Fruit fly (Drosophila melanogaster): ENCODE data around the gene Prosbeta7.
A peak's percentile ranks its signal among the peaks of the same experiment; 100 is the strongest.

Gene Prosbeta7

DNA sequence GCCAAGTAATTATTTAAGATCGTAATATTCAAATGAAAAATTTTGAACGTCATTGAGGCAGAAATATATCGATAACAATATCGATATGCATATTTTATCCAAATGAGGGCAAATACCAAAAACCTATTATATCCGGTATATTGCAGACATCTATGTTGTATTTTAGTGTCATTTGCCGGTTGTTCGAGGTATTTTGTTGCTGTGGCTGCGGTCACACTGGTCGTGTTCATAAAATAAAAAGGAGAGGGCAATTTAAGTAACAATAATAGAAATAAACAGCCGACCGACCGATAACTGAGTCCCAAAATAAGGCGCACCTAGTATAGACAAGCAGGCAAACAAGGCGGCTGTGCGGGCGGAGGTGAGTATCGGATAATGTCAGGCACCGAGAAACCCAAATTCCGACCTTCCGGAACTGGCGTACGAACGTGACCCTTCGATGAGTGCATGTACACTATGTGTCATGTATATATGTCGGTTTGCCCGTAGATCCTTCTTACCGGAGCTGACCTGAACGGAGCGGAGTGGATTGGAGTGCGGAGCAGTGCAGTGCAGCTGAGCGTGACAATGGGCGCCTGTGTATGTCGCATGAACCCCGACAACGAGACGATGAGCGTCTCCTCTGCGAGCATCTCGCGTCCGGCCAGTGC, 35.7 kb upstream of the Prosbeta7 start, which contains the start of gene CG1172:
TSS of gene CG1172 (plus strand) at position 181 of the 650 bp plus-strand sequence.
- TF ChIP-seq Mio (GFP tag; optimal IDR thresholded peaks at IDR 0.05) (no peak), Hr83 (GFP tag; optimal IDR thresholded peaks at IDR 0.05; ENCODE audit: poor library complexity, severe bottlenecking) (no peak), psq (GFP tag; optimal IDR thresholded peaks at IDR 0.05) (no peak), Myc (optimal IDR thresholded peaks at IDR 0.05) (no peak), tai (GFP tag; optimal IDR thresholded peaks at IDR 0.05) (no peak), Sp1 (GFP tag; optimal IDR thresholded peaks at IDR 0.05) (no peak), h (GFP tag; optimal IDR thresholded peaks at IDR 0.05) (peak; percentile 18), HLH106 (tag; optimal IDR thresholded peaks at IDR 0.05) (peak; percentile 8), OdsH (GFP tag; optimal IDR thresholded peaks at IDR 0.05) (peak; percentile 12), CG9705 (GFP tag; optimal IDR thresholded peaks at IDR 0.05) (peak; percentile 12)

- TF ChIP-seq brk (GFP tag; optimal IDR thresholded peaks at IDR 0.05) = no peak
- TF ChIP-seq sv (GFP tag; optimal IDR thresholded peaks at IDR 0.05) = no peak
- peak in 1 of 2 experiments; percentile 1 for TF ChIP-seq dl (GFP tag; optimal IDR thresholded peaks at IDR 0.05; ENCODE audit: insufficient read depth in 1 of 2, partially characterized antibody in 2 of 2)
- peak; percentile 31 for TF ChIP-seq Dif (GFP tag; optimal IDR thresholded peaks at IDR 0.05; ENCODE audit: partially characterized antibody)
- no peak for TF ChIP-seq foxo (GFP tag; optimal IDR thresholded peaks at IDR 0.05)
- TF ChIP-seq Rel (GFP tag; optimal IDR thresholded peaks at IDR 0.05) = no peak
- peak; percentile 14 for TF ChIP-seq Rel (tag; optimal IDR thresholded peaks at IDR 0.05)
- peak; percentile 6 for TF ChIP-seq Vsx2 (GFP tag; optimal IDR thresholded peaks at IDR 0.05; ENCODE audit: partially characterized antibody)
- no peak for TF ChIP-seq tai (GFP tag; optimal IDR thresholded peaks at IDR 0.05)
Measured at dm6 chr3R:5392621-5393020, 34.5 kb upstream of the Prosbeta7 start, which contains the start of gene kkv. Gene kkv (minus strand): TSS chr3R:5392866.

DNA sequence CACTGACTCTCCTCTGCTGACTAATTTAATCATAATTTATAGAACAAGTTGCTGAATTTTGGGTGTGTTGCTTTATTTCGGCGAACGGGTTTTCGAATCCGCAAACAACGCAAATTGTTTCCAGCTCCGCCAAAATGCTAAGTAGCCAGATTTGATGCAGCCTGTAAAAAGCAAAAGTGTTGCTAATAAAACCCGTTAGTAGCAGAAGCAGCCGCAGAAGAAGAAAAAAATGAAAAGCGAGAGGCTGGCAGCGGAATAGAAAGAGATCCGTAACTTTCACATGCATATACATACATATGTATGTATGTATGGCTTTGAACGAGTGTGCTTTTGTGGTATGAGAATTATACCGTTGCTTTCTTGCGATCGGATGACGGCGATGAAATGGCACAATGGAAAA, 33.9 kb upstream of the Prosbeta7 start:
- peak; percentile 10 for TF ChIP-seq Vsx2 (GFP tag; optimal IDR thresholded peaks at IDR 0.05; ENCODE audit: partially characterized antibody)
- TF ChIP-seq OdsH (GFP tag; optimal IDR thresholded peaks at IDR 0.05) = no peak
- TF ChIP-seq tai (GFP tag; optimal IDR thresholded peaks at IDR 0.05) = no peak

DNA sequence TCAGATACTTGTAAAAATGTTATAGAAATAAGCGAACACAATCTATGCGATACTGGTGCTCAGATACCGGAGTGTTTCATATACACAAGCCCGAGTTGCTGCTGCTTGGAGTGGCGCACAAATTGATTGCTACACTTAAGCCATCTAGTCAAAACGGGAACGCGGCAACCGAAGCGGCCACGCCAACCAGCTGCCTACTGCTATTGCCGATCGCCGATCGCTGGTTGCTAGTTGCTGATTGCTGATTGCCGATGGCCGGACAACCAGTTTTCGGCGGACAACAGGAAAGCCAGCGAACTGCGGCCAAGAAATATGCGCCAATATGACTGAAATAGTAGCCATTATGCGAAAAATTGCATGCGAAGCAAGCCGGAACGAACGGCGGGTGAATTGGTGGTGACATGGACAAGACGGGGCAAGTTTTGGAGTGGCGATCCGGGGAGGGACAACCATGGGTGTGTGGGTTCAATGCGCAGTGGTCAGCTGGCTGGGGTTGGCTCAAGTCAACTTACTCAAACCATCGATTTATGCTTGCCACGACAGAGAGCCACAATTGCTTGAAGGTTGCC, 32.0 kb upstream of the Prosbeta7 start:
- TF ChIP-seq GATAd (GFP tag; optimal IDR thresholded peaks at IDR 0.05) (no peak), Myc (optimal IDR thresholded peaks at IDR 0.05) (no peak), HLH106 (tag; optimal IDR thresholded peaks at IDR 0.05) (no peak)

DNA sequence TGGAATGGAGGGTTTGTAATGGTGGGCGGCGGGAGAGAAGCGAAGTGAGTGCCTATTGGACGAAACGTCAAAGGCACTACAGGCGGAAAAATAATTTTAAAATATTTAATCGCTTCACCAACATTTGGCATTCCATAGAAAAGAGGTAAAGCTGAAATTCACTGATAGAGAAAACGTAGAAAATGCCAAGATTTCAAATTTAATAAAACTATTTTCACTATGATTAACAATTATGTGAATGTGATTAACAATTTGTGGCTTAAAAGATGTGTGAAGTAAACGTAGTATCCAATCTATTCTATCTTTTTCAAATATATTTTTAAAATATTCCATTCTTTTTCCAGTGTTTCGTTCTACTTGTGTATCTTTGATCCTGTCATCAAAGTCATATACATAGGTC, 31.3 kb upstream of the Prosbeta7 start:
- TF ChIP-seq pan (optimal IDR thresholded peaks at IDR 0.05) (no peak), ey (GFP tag; optimal IDR thresholded peaks at IDR 0.05) (no peak), brk (GFP tag; optimal IDR thresholded peaks at IDR 0.05) (no peak), Dfd (GFP tag; optimal IDR thresholded peaks at IDR 0.05) (no peak), N (GFP tag; optimal IDR thresholded peaks at IDR 0.05) (no peak), CrebA (GFP tag; optimal IDR thresholded peaks at IDR 0.05; ENCODE audit: borderline replicate concordance) (no peak), tai (GFP tag; optimal IDR thresholded peaks at IDR 0.05) (no peak), fru (GFP tag; optimal IDR thresholded peaks at IDR 0.05) (no peak), sv (GFP tag; optimal IDR thresholded peaks at IDR 0.05) (no peak), psq (GFP tag; optimal IDR thresholded peaks at IDR 0.05) (no peak), HLH106 (tag; optimal IDR thresholded peaks at IDR 0.05) (no peak), dsf (GFP tag; optimal IDR thresholded peaks at IDR 0.05; ENCODE audit: borderline replicate concordance) (no peak), Mio (GFP tag; optimal IDR thresholded peaks at IDR 0.05) (no peak), usp (GFP tag; optimal IDR thresholded peaks at IDR 0.05) (no peak)

DNA sequence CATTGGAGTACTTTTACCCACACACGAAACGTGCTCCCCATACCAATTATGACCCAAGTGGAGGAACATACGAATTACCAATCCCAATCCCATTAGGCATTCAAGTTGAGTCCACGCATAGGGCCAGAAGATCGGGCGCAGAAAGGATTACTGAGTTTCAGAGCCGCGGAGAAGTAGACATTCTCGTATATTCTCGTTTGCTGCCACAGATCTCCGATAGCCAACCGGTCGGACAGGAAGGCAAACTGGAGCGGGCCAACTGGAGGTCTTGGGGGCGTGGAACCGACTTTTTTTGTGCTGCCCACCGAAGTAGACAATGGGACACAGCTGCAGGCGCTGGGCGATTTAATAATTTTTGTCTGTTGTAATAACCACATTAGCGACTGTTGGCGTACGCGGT, 30.9 kb upstream of the Prosbeta7 start:
- TF ChIP-seq jim (GFP tag; optimal IDR thresholded peaks at IDR 0.05) = no peak
- TF ChIP-seq Mio (GFP tag; optimal IDR thresholded peaks at IDR 0.05) = no peak
- no peak for TF ChIP-seq Vsx2 (GFP tag; optimal IDR thresholded peaks at IDR 0.05; ENCODE audit: partially characterized antibody)

All from whole organism, wandering third instar larva.